Worm (Caenorhabditis elegans) whole organism, mixed stage, embryonic: Measurements from ENCODE around the gene str-182.

Source experiments
- hlh-1 ChIP-seq: fragments of 150-350 bp; optimal IDR thresholded peaks from 2 replicates; lab custom pipeline; 2014; ENCODE audit warnings: missing biosample characterization, missing genetic modification reagents, missing genetic modification characterization
- ztf-11 ChIP-seq: fragments of 150-350 bp; optimal IDR thresholded peaks from 2 replicates; lab custom pipeline; 2014; ENCODE audit warnings: missing biosample characterization, missing genetic modification characterization

DNA sequence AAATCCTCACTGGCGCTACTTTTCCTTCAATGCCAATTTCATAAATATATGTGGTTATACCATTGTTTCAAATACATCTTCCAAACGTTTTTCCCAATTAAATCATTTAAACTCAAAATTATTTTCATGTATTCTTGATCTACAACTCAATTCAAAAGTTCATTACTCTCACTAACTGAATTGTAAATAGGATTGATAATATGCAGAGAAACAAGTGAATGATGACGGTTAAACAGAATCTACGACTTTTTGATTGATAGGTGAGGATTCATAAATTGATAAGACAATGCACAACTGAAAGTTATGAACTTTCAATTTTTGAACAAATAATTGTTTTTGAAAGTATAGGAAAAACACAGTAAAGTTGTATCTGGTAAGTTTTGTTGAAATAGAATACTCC, 42.0 kb downstream of the str-182 start:
- TF ChIP-seq ztf-11 (tag; lab: Kevin White, UChicago), result no peak
- no peak for TF ChIP-seq hlh-1
